Fruit fly (Drosophila melanogaster) Kc167 (cell line): ENCODE measurements around the gene eIF2Balpha.

Source experiments
- Myc ChIP-seq: fragments of >200 bp; optimal IDR thresholded peaks from 2 replicates; lab custom pipeline; 2017; ENCODE audit warnings: missing external identifiers
- Sin3A ChIP-seq: fragments of >200 bp; optimal IDR thresholded peaks from 2 replicates; lab custom pipeline; 2018; ENCODE audit warnings: missing external identifiers
- h ChIP-seq: fragments of >200 bp; optimal IDR thresholded peaks from 3 replicates; lab custom pipeline; 2018; ENCODE audit warnings: missing external identifiers
- insv ChIP-seq: fragments of >200 bp; optimal IDR thresholded peaks from 3 replicates; lab custom pipeline; 2018; ENCODE audit warnings: missing external identifiers
- psq ChIP-seq: fragments of >200 bp; optimal IDR thresholded peaks from 2 replicates; lab custom pipeline; 2017; ENCODE audit warnings: missing external identifiers
- ttk ChIP-seq: sonication (Bioruptor generic); optimal IDR thresholded peaks from 2 replicates; lab custom pipeline; 2017; ENCODE audit warnings: missing external identifiers

dm6 chr3R:29963102-29963501 is 27.4 kb upstream of the eIF2Balpha start:
- TF ChIP-seq ttk: no peak
- TF ChIP-seq insv (lab: Kevin White, UChicago): no peak
- TF ChIP-seq Sin3A (lab: Kevin White, UChicago): no peak
- no peak for TF ChIP-seq psq
- TF ChIP-seq Myc (lab: Kevin White, UChicago): no peak
- TF ChIP-seq h (lab: Kevin White, UChicago): no peak
